Fruit fly (Drosophila melanogaster): ENCODE data around the gene RpS3.

dm6 chr3R:23327707-23328106, 30.9 kb upstream of the RpS3 start:
- TF ChIP-seq Dll (optimal IDR thresholded peaks at IDR 0.05) (no peak), psq (optimal IDR thresholded peaks at IDR 0.05) (no peak)

Data from whole organism.